Worm (Caenorhabditis elegans) whole organism, young adult: ENCODE data around the gene fbxa-208.

ENCODE experiments used
- B0261.1 ChIP-seq: sonication (generic microtip); optimal IDR thresholded peaks from 2 replicates; lab custom pipeline; 2016; ENCODE audit warnings: mild to moderate bottlenecking, missing genetic modification characterization, moderate library complexity, missing compliant biosample characterization
- B0336.3 ChIP-seq: fragments of 200-800 bp; sonication (Bioruptor generic); IDR thresholded peaks from 2 replicates; pipeline ENCODE4 v1.3.6; 2022; ENCODE audit warnings: missing genetic modification characterization, missing compliant biosample characterization
- C06A6.2 ChIP-seq: fragments of 200-800 bp; sonication (Bioruptor generic); conservative IDR thresholded peaks from 2 replicates; pipeline ENCODE4 v1.3.6; 2022; ENCODE audit warnings: missing genetic modification characterization, missing compliant biosample characterization
- F52B5.7 ChIP-seq: sonication (generic microtip); optimal IDR thresholded peaks from 2 replicates; lab custom pipeline; 2016; ENCODE audit warnings: mild to moderate bottlenecking, missing genetic modification characterization, missing compliant biosample characterization
- F55B11.4 ChIP-seq: sonication (generic microtip); optimal IDR thresholded peaks from 2 replicates; lab custom pipeline; 2016; ENCODE audit warnings: missing compliant biosample characterization, missing genetic modification characterization, borderline replicate concordance; ENCODE audit not compliant: insufficient read depth
- F57A8.1 ChIP-seq: fragments of 200-800 bp; sonication (Bioruptor generic); optimal IDR thresholded peaks from 2 replicates; lab custom pipeline; 2018; ENCODE audit warnings: mild to moderate bottlenecking, missing genetic modification characterization, moderate library complexity, missing compliant biosample characterization
- F57C9.4 ChIP-seq: sonication (generic microtip); optimal IDR thresholded peaks from 2 replicates; lab custom pipeline; 2017; ENCODE audit warnings: mild to moderate bottlenecking, missing genetic modification characterization, missing compliant biosample characterization
- T26A5.8 ChIP-seq: sonication (generic microtip); optimal IDR thresholded peaks from 2 replicates; lab custom pipeline; 2016; ENCODE audit warnings: missing genetic modification characterization, missing compliant biosample characterization
- Y53F4B.3 ChIP-seq: fragments of 200-800 bp; sonication (Bioruptor generic); IDR thresholded peaks from 2 replicates; pipeline ENCODE4 v1.3.6; 2022; ENCODE audit warnings: missing genetic modification reagents, missing genetic modification characterization, missing compliant biosample characterization
- Y56A3A.18 ChIP-seq: fragments of 200-800 bp; sonication (Bioruptor generic); IDR thresholded peaks from 2 replicates; pipeline ENCODE4 v1.3.6; 2022; ENCODE audit warnings: missing genetic modification reagents, missing genetic modification characterization, missing compliant biosample characterization
- ZK185.1 ChIP-seq: sonication (generic microtip); optimal IDR thresholded peaks from 2 replicates; lab custom pipeline; 2016; ENCODE audit warnings: mild to moderate bottlenecking, missing genetic modification characterization, missing compliant biosample characterization; ENCODE audit not compliant: poor library complexity, severe bottlenecking
- akir-1 ChIP-seq: fragments of 200-800 bp; sonication (Bioruptor generic); optimal IDR thresholded peaks from 2 replicates; lab custom pipeline; 2018; ENCODE audit warnings: mild to moderate bottlenecking, missing genetic modification characterization, moderate library complexity, missing compliant biosample characterization
- athp-1 ChIP-seq: sonication (generic microtip); optimal IDR thresholded peaks from 2 replicates; lab custom pipeline; 2017; ENCODE audit warnings: mild to moderate bottlenecking, missing genetic modification characterization, missing compliant biosample characterization
- attf-3 ChIP-seq: fragments of 200-800 bp; sonication (Bioruptor generic); conservative IDR thresholded peaks from 2 replicates; pipeline ENCODE4 v1.3.6; 2022; ENCODE audit warnings: missing genetic modification reagents, missing genetic modification characterization, missing compliant biosample characterization
- attf-6 ChIP-seq: fragments of 200-800 bp; sonication (Bioruptor generic); IDR thresholded peaks from 2 replicates; pipeline ENCODE4 v1.3.6; 2022; ENCODE audit warnings: missing genetic modification reagents, missing genetic modification characterization, missing compliant biosample characterization
- ccch-3 ChIP-seq: fragments of 200-800 bp; sonication (Bioruptor generic); optimal IDR thresholded peaks from 2 replicates; lab custom pipeline; 2018; ENCODE audit warnings: mild to moderate bottlenecking, missing genetic modification characterization, missing compliant biosample characterization
- ceh-27 ChIP-seq: fragments of 200-800 bp; sonication (Bioruptor generic); optimal IDR thresholded peaks from 2 replicates; lab custom pipeline; 2018; ENCODE audit warnings: mild to moderate bottlenecking, missing genetic modification characterization, moderate library complexity, missing compliant biosample characterization
- ceh-91 ChIP-seq: fragments of 200-800 bp; sonication (Bioruptor generic); IDR thresholded peaks from 2 replicates; pipeline ENCODE4 v1.3.6; 2022; ENCODE audit warnings: missing genetic modification reagents, missing genetic modification characterization, missing compliant biosample characterization
- chd-7 ChIP-seq: sonication (generic microtip); optimal IDR thresholded peaks from 2 replicates; lab custom pipeline; 2016; ENCODE audit warnings: mild to moderate bottlenecking, missing genetic modification characterization, moderate library complexity, missing compliant biosample characterization
- egl-44 ChIP-seq: fragments of 200-800 bp; sonication (Bioruptor generic); IDR thresholded peaks from 2 replicates; pipeline ENCODE4 v1.3.6; 2022; ENCODE audit warnings: missing genetic modification reagents, missing genetic modification characterization, missing compliant biosample characterization
- egrh-3 ChIP-seq: fragments of 200-800 bp; sonication (Bioruptor generic); IDR thresholded peaks from 2 replicates; pipeline ENCODE4 v1.3.6; 2022; ENCODE audit warnings: missing genetic modification reagents, missing genetic modification characterization, missing compliant biosample characterization
- ets-4 ChIP-seq: fragments of 200-800 bp; sonication (Bioruptor generic); optimal IDR thresholded peaks from 2 replicates; lab custom pipeline; 2018; ENCODE audit warnings: mild to moderate bottlenecking, missing genetic modification characterization, missing compliant biosample characterization
- fkh-3 ChIP-seq: sonication (generic microtip); optimal IDR thresholded peaks from 2 replicates; lab custom pipeline; 2016; ENCODE audit warnings: mild to moderate bottlenecking, missing genetic modification characterization, missing compliant biosample characterization
- him-1 ChIP-seq: sonication (generic microtip); optimal IDR thresholded peaks from 2 replicates; lab custom pipeline; 2016; ENCODE audit warnings: missing genotype, missing genetic modification reagents, missing genetic modification characterization, missing compliant biosample characterization
- hlh-12 ChIP-seq: sonication (generic microtip); optimal IDR thresholded peaks from 2 replicates; lab custom pipeline; 2016; ENCODE audit warnings: missing genetic modification characterization, missing compliant biosample characterization
- hmg-20 ChIP-seq: fragments of 200-800 bp; sonication (Bioruptor generic); IDR thresholded peaks from 2 replicates; pipeline ENCODE4 v1.3.6; 2022; ENCODE audit warnings: missing genetic modification reagents, missing genetic modification characterization, missing compliant biosample characterization
- lag-1 ChIP-seq: fragments of 200-800 bp; sonication (Bioruptor generic); IDR thresholded peaks from 2 replicates; pipeline ENCODE4 v1.3.6; 2022; ENCODE audit warnings: missing genetic modification reagents, missing genetic modification characterization, missing compliant biosample characterization
- lin-54 ChIP-seq: fragments of 200-800 bp; sonication (Bioruptor generic); optimal IDR thresholded peaks from 2 replicates; lab custom pipeline; 2018; ENCODE audit warnings: mild to moderate bottlenecking, missing genetic modification characterization, missing compliant biosample characterization
- madf-10 ChIP-seq: sonication (generic microtip); optimal IDR thresholded peaks from 2 replicates; lab custom pipeline; 2016; ENCODE audit warnings: mild to moderate bottlenecking, missing genetic modification characterization, missing compliant biosample characterization
- mcd-1 ChIP-seq: fragments of 200-800 bp; sonication (Bioruptor generic); IDR thresholded peaks from 2 replicates; pipeline ENCODE4 v1.3.6; 2022; ENCODE audit warnings: missing genetic modification reagents, missing genetic modification characterization, missing compliant biosample characterization
- mes-4 ChIP-seq: sonication (generic microtip); optimal IDR thresholded peaks from 2 replicates; lab custom pipeline; 2016; ENCODE audit warnings: missing genotype, missing genetic modification characterization, missing compliant biosample characterization
- mxl-1 ChIP-seq: sonication (generic microtip); optimal IDR thresholded peaks from 2 replicates; lab custom pipeline; 2016; ENCODE audit warnings: missing genetic modification characterization, missing compliant biosample characterization
- nhr-90 ChIP-seq: sonication (generic microtip); optimal IDR thresholded peaks from 2 replicates; lab custom pipeline; 2016; ENCODE audit warnings: missing genotype, mild to moderate bottlenecking, missing genetic modification characterization, missing compliant biosample characterization
- pbrm-1 ChIP-seq: fragments of 200-800 bp; sonication (Bioruptor generic); IDR thresholded peaks from 2 replicates; pipeline ENCODE4 v1.3.6; 2022; ENCODE audit warnings: missing genetic modification reagents, missing genetic modification characterization, missing compliant biosample characterization
- pha-4 ChIP-seq: fragments of 150-350 bp; sonication (generic microtip); optimal IDR thresholded peaks from 2 replicates; lab custom pipeline; 2014; ENCODE audit warnings: missing biosample characterization, missing genetic modification reagents, missing genetic modification characterization
- rec-8 ChIP-seq, 2 experiments: sonication (generic microtip); optimal IDR thresholded peaks; 2 replicates each; lab custom pipeline; 2016; ENCODE audit warnings: mild to moderate bottlenecking in 2 of 2, missing genetic modification characterization in 2 of 2, missing genetic modification reagents in 2 of 2, missing genotype in 2 of 2, missing biosample characterization in 1 of 2, missing compliant biosample characterization in 1 of 2, moderate library complexity in 1 of 2
- repo-1 ChIP-seq: sonication (generic microtip); optimal IDR thresholded peaks from 2 replicates; lab custom pipeline; 2017; ENCODE audit warnings: mild to moderate bottlenecking, missing genetic modification characterization, missing compliant biosample characterization
- sdz-38 ChIP-seq: sonication (generic microtip); optimal IDR thresholded peaks from 2 replicates; lab custom pipeline; 2016; ENCODE audit warnings: missing genotype, missing genetic modification characterization, missing compliant biosample characterization
- snpc-1.3 ChIP-seq: sonication (generic microtip); optimal IDR thresholded peaks from 2 replicates; lab custom pipeline; 2017; ENCODE audit warnings: missing genetic modification characterization, mild to moderate bottlenecking, missing compliant biosample characterization, antibody characterized with exemption, moderate library complexity, missing genotype, missing genetic modification reagents; ENCODE audit not compliant: insufficient read depth
- snpc-4 ChIP-seq, 5 experiments: fragments of 150-350 bp in 1 of 5; sonication (generic microtip) in 4 of 5; optimal IDR thresholded peaks; 2 replicates each; lab custom pipeline; 2014 to 2018; ENCODE audit warnings: missing genetic modification characterization in 5 of 5, missing biosample characterization in 3 of 5, antibody characterized with exemption in 2 of 5, mild to moderate bottlenecking in 2 of 5, missing compliant biosample characterization in 2 of 5, missing genotype in 2 of 5, moderate library complexity in 2 of 5, missing genetic modification reagents in 1 of 5
- tlf-1 ChIP-seq: fragments of 200-800 bp; sonication (Bioruptor generic); optimal IDR thresholded peaks from 2 replicates; lab custom pipeline; 2018; ENCODE audit warnings: mild to moderate bottlenecking, missing genetic modification characterization, missing compliant biosample characterization
- xnd-1 ChIP-seq: sonication (generic microtip); optimal IDR thresholded peaks from 2 replicates; lab custom pipeline; 2016; ENCODE audit warnings: missing genotype, missing genetic modification reagents, missing genetic modification characterization, missing compliant biosample characterization
- zfh-2 ChIP-seq: fragments of 200-800 bp; sonication (Bioruptor generic); conservative IDR thresholded peaks from 2 replicates; pipeline ENCODE4 v1.3.6; 2022; ENCODE audit warnings: missing genetic modification reagents, missing genetic modification characterization, missing compliant biosample characterization
- ztf-28 ChIP-seq: fragments of 200-800 bp; sonication (Bioruptor generic); IDR thresholded peaks from 2 replicates; pipeline ENCODE4 v1.3.6; 2022; ENCODE audit warnings: missing genetic modification reagents, missing genetic modification characterization, missing compliant biosample characterization

Gene fbxa-208

ce11 chrIII:1214680-1215079 is 41.9 kb upstream of the fbxa-208 start, which contains the start of gene Y119D3B.21 (continued):
- TF ChIP-seq snpc-1.3 (tag; lab: Kevin White, UChicago) (no peak), Y53F4B.3 (GFP tag; lab: Robert Waterston, UW) (no peak), ets-4 (GFP tag; lab: Kevin White, UChicago) (peak; percentile 14), ceh-27 (no peak), attf-3 (no peak), ztf-28 (GFP tag; lab: Robert Waterston, UW) (no peak), mcd-1 (GFP tag; lab: Robert Waterston, UW) (peak; percentile 38; the same call in 1 of the 2 replicates), C06A6.2 (GFP tag; lab: Robert Waterston, UW) (no peak), lin-54 (GFP tag; lab: Kevin White, UChicago) (peak; percentile 11), fkh-3 (tag; lab: Kevin White, UChicago) (no peak), sdz-38 (no peak)
- TF ChIP-seq, all 124 proteins: peak for 10

ce11 chrIII:1216096-1216495 is 40.5 kb upstream of the fbxa-208 start:
- TF ChIP-seq F57A8.1 (GFP tag; lab: Kevin White, UChicago) = no peak
- TF ChIP-seq athp-1 = no peak
- no peak for TF ChIP-seq akir-1 (GFP tag; lab: Kevin White, UChicago)
- no peak for TF ChIP-seq F57C9.4 (tag; lab: Kevin White, UChicago)
- no peak for TF ChIP-seq mxl-1
- no peak for TF ChIP-seq repo-1 (tag; lab: Kevin White, UChicago)
- no peak for TF ChIP-seq ZK185.1 (tag; lab: Kevin White, UChicago)
- no peak for TF ChIP-seq mes-4 (tag; lab: Kevin White, UChicago)
- no peak for TF ChIP-seq hlh-12 (tag; lab: Kevin White, UChicago)
- no peak for TF ChIP-seq ceh-91 (GFP tag; lab: Robert Waterston, UW)
- no peak for TF ChIP-seq sdz-38
- no peak for TF ChIP-seq rec-8 (tag; optimal IDR thresholded peaks at IDR 0.05; lab: Kevin White, UChicago)
- TF ChIP-seq attf-6 (GFP tag; lab: Robert Waterston, UW) = no peak
- no peak for TF ChIP-seq lag-1 (GFP tag; lab: Robert Waterston, UW)
- TF ChIP-seq mcd-1 (GFP tag; lab: Robert Waterston, UW) = no peak
- TF ChIP-seq xnd-1 (tag; lab: Kevin White, UChicago) = no peak
- TF ChIP-seq hmg-20 (GFP tag; lab: Robert Waterston, UW) = no peak
- TF ChIP-seq lin-54 (GFP tag; lab: Kevin White, UChicago) = no peak
- no peak for TF ChIP-seq F52B5.7 (tag; lab: Kevin White, UChicago)
- TF ChIP-seq, all 124 proteins: peak for 0

- TF ChIP-seq zfh-2 (GFP tag; lab: Robert Waterston, UW) (peak; percentile 49; the same call in 1 of the 2 replicates), B0336.3 (GFP tag; lab: Robert Waterston, UW) (no peak), B0261.1 (peak; percentile 74), akir-1 (GFP tag; lab: Kevin White, UChicago) (no peak), mxl-1 (peak; percentile 25), T26A5.8 (no peak), egrh-3 (GFP tag; lab: Robert Waterston, UW) (peak; percentile 52), Y56A3A.18 (GFP tag; lab: Robert Waterston, UW) (0 out of 2 replicates have a peak, but pooled peaks have one; percentile 34), nhr-90 (tag; lab: Kevin White, UChicago) (peak; percentile 36), ccch-3 (GFP tag; lab: Kevin White, UChicago) (no peak), F55B11.4 (tag; lab: Kevin White, UChicago) (no peak), snpc-1.3 (tag; lab: Kevin White, UChicago) (peak; percentile 38), repo-1 (tag; lab: Kevin White, UChicago) (no peak), tlf-1 (GFP tag; lab: Kevin White, UChicago) (no peak), chd-7 (no peak), him-1 (tag; lab: Kevin White, UChicago) (no peak), snpc-4 (GFP tag; optimal IDR thresholded peaks at IDR 0.05; lab: Kevin White, UChicago) (no peak), snpc-4 (tag; optimal IDR thresholded peaks at IDR 0.05; lab: Kevin White, UChicago) (peak in 1 of 4 experiments; percentile 25), F57A8.1 (GFP tag; lab: Kevin White, UChicago) (no peak), pbrm-1 (GFP tag; lab: Robert Waterston, UW) (peak; percentile 52; the same call in 1 of the 2 replicates), madf-10 (tag; lab: Kevin White, UChicago) (no peak), egl-44 (no peak), pha-4 (no peak), attf-3 (no peak)
Observed at ce11 chrIII:1218221-1218620, 38.4 kb upstream of the fbxa-208 start.
